Worm (Caenorhabditis elegans): ENCODE data around the gene dlc-4.
"Not testable (repeated sequence)": the region's sequence is repeated elsewhere in the genome, so short reads cannot be mapped to it uniquely, and the experiment has no call there.

Gene dlc-4

DNA sequence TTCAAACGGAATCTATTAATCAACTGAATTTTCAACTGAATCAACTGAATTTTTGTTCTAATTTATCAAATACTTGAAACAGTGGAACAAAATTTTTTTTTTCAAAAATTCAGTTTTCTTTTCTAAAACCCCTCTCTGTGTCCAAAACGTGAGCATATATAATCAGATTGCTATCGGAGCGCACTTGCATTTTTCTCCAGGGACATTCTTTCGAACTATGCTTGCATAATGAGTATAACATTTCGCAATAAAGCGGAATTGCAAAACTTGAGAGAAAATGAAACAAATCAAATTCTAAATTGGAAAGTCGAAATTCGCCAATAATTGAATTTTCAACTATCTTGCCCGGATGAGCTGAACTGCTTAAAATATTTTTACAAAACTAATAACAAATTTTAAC lies 33.0 kb downstream of the dlc-4 start:
- TF ChIP-seq C34F6.9 (tag; optimal IDR thresholded peaks at IDR 0.05) (peak; percentile 35), mbf-1 (tag; optimal IDR thresholded peaks at IDR 0.05) (no peak), unc-55 (GFP tag; optimal IDR thresholded peaks at IDR 0.05) (peak; percentile 73), lsy-2 (tag; optimal IDR thresholded peaks at IDR 0.05) (no peak), sem-4 (tag; optimal IDR thresholded peaks at IDR 0.05) (no peak), aly-2 (tag; optimal IDR thresholded peaks at IDR 0.05) (no peak), alr-1 (tag; optimal IDR thresholded peaks at IDR 0.05) (no peak), unc-39 (tag; optimal IDR thresholded peaks at IDR 0.05) (no peak), elt-1 (tag; optimal IDR thresholded peaks at IDR 0.05) (no peak), blmp-1 (tag; optimal IDR thresholded peaks at IDR 0.05; ENCODE audit: insufficient read depth) (no peak), nhr-77 (tag; optimal IDR thresholded peaks at IDR 0.05) (no peak), peb-1 (tag; optimal IDR thresholded peaks at IDR 0.05) (no peak), nhr-237 (tag; optimal IDR thresholded peaks at IDR 0.05) (no peak), nhr-23 (tag; optimal IDR thresholded peaks at IDR 0.05) (no peak)

DNA sequence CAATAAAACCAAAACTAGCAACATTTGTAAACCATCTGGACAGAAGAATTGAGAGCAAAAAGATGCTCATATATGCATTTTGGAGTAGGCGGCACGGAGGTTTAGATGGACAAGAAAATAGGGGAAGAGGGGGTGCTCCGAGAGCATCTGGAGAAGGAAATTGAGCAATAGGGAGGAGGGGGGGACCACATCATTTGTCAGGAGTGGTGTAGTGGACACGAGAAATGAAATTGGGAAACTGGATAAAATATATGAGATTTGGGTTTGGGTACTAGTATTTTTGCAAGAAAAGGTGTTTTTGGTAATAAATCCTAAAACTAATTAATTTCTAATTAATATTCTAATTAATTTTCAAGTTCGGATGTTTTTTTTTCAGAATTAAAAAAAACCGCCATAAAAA lies 34.1 kb downstream of the dlc-4 start, which contains the start of gene Y51H4A.1:
TSS of gene Y51H4A.1 (minus strand) at position 127 of the 400 bp plus-strand sequence.
- TF ChIP-seq F13H6.1 (tag; optimal IDR thresholded peaks at IDR 0.05) (no peak), unc-39 (tag; optimal IDR thresholded peaks at IDR 0.05) (no peak), elt-3 (tag; optimal IDR thresholded peaks at IDR 0.05) (no peak), ztf-4 (tag; optimal IDR thresholded peaks at IDR 0.05) (no peak), crh-2 (tag; optimal IDR thresholded peaks at IDR 0.05) (no peak), unc-55 (GFP tag; optimal IDR thresholded peaks at IDR 0.05) (peak; percentile 19), nhr-12 (tag; optimal IDR thresholded peaks at IDR 0.05) (no peak)

ce11 chrIV:16480888-16481287 lies 37.8 kb downstream of the dlc-4 start, which contains the start of gene Y51H4A.938:
TSS of gene Y51H4A.938 (plus strand) at chrIV:16481188.
- TF ChIP-seq skn-1, mdl-1, gmeb-1 (tag; optimal IDR thresholded peaks at IDR 0.05): not testable (repeated sequence)

DNA sequence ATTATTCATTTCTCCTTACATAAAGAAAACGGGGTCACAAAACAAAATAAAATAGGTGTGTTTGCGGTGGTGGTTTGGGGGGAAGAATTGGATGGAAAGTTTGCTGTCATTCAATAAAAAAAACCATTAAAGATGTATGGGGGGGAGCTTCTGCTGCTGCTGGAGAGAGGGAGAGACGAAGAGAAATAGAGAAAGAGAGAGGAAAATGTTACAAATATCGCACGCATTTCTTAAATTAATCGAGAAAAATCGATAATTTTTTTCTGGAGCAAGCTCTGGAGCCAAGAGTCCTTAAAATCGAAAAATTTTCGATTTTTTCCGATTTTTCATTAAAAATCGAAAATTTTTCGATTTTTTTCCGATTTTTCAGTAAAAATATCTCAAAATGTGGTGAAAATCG lies 39.7 kb downstream of the dlc-4 start:
- TF ChIP-seq ama-1 (optimal IDR thresholded peaks at IDR 0.05) (no peak), ztf-1 (GFP tag; conservative IDR thresholded peaks at IDR 0.05) (no peak), nhr-23 (tag; optimal IDR thresholded peaks at IDR 0.05) (no peak), lin-11 (tag; optimal IDR thresholded peaks at IDR 0.05) (no peak), aly-2 (tag; optimal IDR thresholded peaks at IDR 0.05) (no peak)

DNA sequence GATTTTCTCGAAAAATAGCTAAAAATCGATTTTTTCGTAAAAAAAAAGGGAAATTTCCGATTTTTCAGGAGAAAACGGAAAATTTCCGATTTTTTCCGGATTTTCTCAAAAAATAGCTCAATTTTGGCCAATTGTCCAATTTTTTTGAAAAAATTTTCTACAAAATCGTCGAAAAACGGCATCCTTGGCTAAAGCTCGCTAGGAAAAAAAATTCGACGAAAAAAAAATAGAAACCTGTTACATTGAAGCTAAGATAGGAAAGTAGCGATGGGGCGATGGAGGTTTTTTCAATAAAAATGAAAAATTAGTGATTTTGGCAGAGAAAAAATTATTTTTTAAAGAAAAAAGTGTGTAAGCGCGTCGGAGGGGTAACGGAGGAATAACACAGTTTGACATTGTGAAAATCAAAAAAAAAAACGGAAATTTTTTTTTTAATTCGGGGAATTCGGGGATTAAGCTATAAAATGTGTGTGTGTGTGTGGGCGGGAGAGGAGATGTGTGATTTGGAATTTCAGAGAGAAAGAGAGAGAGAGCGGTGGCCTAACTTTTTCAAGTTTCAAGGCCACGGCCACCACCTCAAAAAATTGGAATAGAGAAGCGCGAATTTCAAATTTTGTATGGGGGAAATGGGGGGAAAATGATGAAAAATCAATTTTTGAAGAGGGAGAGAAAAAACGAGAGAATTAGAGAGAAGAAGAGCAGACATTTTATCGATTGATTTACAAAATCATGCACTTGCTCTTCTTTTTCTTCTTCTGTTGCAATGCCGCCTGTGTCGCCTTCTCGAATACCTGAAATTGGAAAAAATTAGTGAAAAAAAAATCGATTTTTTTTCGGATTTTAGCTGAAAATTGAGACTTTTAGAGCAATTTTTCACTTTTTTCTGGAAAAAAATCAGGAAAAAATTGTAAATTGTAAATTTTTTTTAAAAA lies 40.5 kb downstream of the dlc-4 start:
- TF ChIP-seq nhr-23 (tag; optimal IDR thresholded peaks at IDR 0.05) (no peak), R02D3.7 (tag; optimal IDR thresholded peaks at IDR 0.05) (no peak), mbf-1 (tag; optimal IDR thresholded peaks at IDR 0.05) (no peak)

ce11 chrIV:16488921-16489320 lies 45.9 kb downstream of the dlc-4 start, which contains the start of gene rho-1:
TSS of gene rho-1 (minus strand) at chrIV:16489021.
- TF ChIP-seq nhr-23 (tag; optimal IDR thresholded peaks at IDR 0.05) (no peak), egl-27 (tag; optimal IDR thresholded peaks at IDR 0.05) (no peak), blmp-1 (tag; optimal IDR thresholded peaks at IDR 0.05; ENCODE audit: insufficient read depth) (no peak), snpc-4 (tag; optimal IDR thresholded peaks at IDR 0.05) (no peak), ztf-1 (GFP tag; conservative IDR thresholded peaks at IDR 0.05) (no peak), unc-62 (GFP tag; optimal IDR thresholded peaks at IDR 0.05) (no peak), sma-3 (GFP tag; optimal IDR thresholded peaks at IDR 0.05) (no peak)

Measured in whole organism, L2 larva.